Worm (Caenorhabditis elegans) whole organism, early embryonic: Measurements from ENCODE around the gene elo-3.

ENCODE experiments used
- B0310.2 ChIP-seq: sonication (generic microtip); optimal IDR thresholded peaks from 2 replicates; lab custom pipeline; 2016; ENCODE audit warnings: mild to moderate bottlenecking, missing genetic modification characterization, missing compliant biosample characterization
- F13C5.2 ChIP-seq: sonication (generic microtip); optimal IDR thresholded peaks from 2 replicates; lab custom pipeline; 2017; ENCODE audit warnings: mild to moderate bottlenecking, missing genetic modification characterization, inconsistent platforms, missing compliant biosample characterization
- aly-1 ChIP-seq: sonication (generic microtip); optimal IDR thresholded peaks from 2 replicates; lab custom pipeline; 2016; ENCODE audit warnings: missing genetic modification characterization, missing compliant biosample characterization
- ama-1 ChIP-seq: fragments of 150-350 bp; optimal IDR thresholded peaks from 2 replicates; lab custom pipeline; 2014
- ceh-13 ChIP-seq: fragments of 200-800 bp; sonication (Bioruptor generic); optimal IDR thresholded peaks from 2 replicates; lab custom pipeline; 2018; ENCODE audit warnings: mild to moderate bottlenecking, missing genetic modification characterization, missing compliant biosample characterization
- ceh-36 ChIP-seq: sonication (generic microtip); optimal IDR thresholded peaks from 2 replicates; lab custom pipeline; 2016; ENCODE audit warnings: missing genetic modification characterization, inconsistent platforms, missing compliant biosample characterization
- ets-7 ChIP-seq: sonication (generic microtip); optimal IDR thresholded peaks from 2 replicates; lab custom pipeline; 2016; ENCODE audit warnings: missing genotype, missing genetic modification characterization, missing compliant biosample characterization
- flt-1 ChIP-seq: fragments of 200-800 bp; sonication (Bioruptor generic); IDR thresholded peaks from 2 replicates; pipeline ENCODE4 v1.3.6; 2022; ENCODE audit warnings: missing genetic modification characterization, missing compliant biosample characterization
- hmbx-1 ChIP-seq: sonication (generic microtip); optimal IDR thresholded peaks from 2 replicates; lab custom pipeline; 2016; ENCODE audit warnings: mild to moderate bottlenecking, missing genetic modification characterization, missing compliant biosample characterization
- hmg-4 ChIP-seq: fragments of 200-800 bp; sonication (Bioruptor generic); optimal IDR thresholded peaks from 2 replicates; lab custom pipeline; 2018; ENCODE audit warnings: mild to moderate bottlenecking, missing genetic modification characterization, missing compliant biosample characterization
- hnd-1 ChIP-seq: sonication (generic microtip); optimal IDR thresholded peaks from 2 replicates; lab custom pipeline; 2016; ENCODE audit warnings: missing genetic modification characterization, missing compliant biosample characterization
- pes-1 ChIP-seq: fragments of 200-800 bp; sonication (Bioruptor generic); IDR thresholded peaks from 2 replicates; pipeline ENCODE4 v1.3.6; 2022; ENCODE audit warnings: missing genetic modification reagents, missing genetic modification characterization, missing compliant biosample characterization
- scrt-1 ChIP-seq: fragments of 200-800 bp; sonication (Bioruptor generic); IDR thresholded peaks from 2 replicates; pipeline ENCODE4 v1.3.6; 2022; ENCODE audit warnings: missing genetic modification characterization, missing compliant biosample characterization
- sea-1 ChIP-seq: fragments of 200-800 bp; sonication (Bioruptor generic); conservative IDR thresholded peaks from 2 replicates; pipeline ENCODE4 v1.3.6; 2022; ENCODE audit warnings: missing genetic modification characterization, missing compliant biosample characterization
- tbx-11 ChIP-seq: fragments of 200-800 bp; sonication (Bioruptor generic); IDR thresholded peaks from 2 replicates; pipeline ENCODE4 v1.3.6; 2022; ENCODE audit warnings: missing genetic modification characterization, missing compliant biosample characterization
- tbx-37 ChIP-seq: fragments of 200-800 bp; sonication (Bioruptor generic); conservative IDR thresholded peaks from 2 replicates; pipeline ENCODE4 v1.3.6; 2022; ENCODE audit warnings: missing genetic modification reagents, missing genetic modification characterization, missing compliant biosample characterization
- tra-4 ChIP-seq: sonication (generic microtip); optimal IDR thresholded peaks from 2 replicates; lab custom pipeline; 2017; ENCODE audit warnings: missing genetic modification characterization, missing compliant biosample characterization

Gene elo-3

ce11 chrIV:7227072-7227471, 10.4 kb upstream of the elo-3 start, which contains the start of gene R13A1.10:
R13A1.10 (minus strand) TSS chrIV:7227172.
- TF ChIP-seq F13C5.2 (tag; lab: Kevin White, UChicago), result no peak

DNA sequence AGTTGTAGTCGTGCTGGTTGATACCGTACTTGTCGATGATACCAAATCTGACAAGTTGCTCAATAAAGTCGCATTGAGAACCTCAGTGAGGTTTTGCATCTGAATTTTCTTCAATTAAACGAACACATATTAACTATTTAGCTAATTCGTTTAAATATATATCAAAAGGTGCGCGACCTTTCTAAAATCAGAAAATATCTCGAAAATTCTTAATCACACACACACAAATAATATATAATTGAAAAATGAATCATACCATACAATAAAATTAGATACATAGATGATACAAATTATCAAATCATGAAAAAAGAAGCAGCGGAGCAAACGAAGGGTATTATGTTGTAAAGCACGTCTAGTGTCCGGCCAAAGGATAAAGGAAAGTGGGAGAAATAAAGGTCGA, 9.3 kb upstream of the elo-3 start, which contains the start of gene D2024.5:
Gene D2024.5 (minus strand): TSS at position 101 of the 400 bp plus-strand sequence.
- no peak for TF ChIP-seq hmbx-1 (tag; lab: Kevin White, UChicago)
- no peak for TF ChIP-seq ets-7 (tag; lab: Kevin White, UChicago)

ce11 chrIV:7230198-7230597, 7.3 kb upstream of the elo-3 start, which contains the start of gene cap-1:
cap-1 (minus strand) TSS chrIV:7230223.
- peak; percentile 44; the same call in 1 of the 2 replicates for TF ChIP-seq tbx-37 (GFP tag; lab: Robert Waterston, UW)
- TF ChIP-seq hmbx-1 (tag; lab: Kevin White, UChicago), result no peak
- peak; percentile 36 for TF ChIP-seq F13C5.2 (tag; lab: Kevin White, UChicago)

DNA sequence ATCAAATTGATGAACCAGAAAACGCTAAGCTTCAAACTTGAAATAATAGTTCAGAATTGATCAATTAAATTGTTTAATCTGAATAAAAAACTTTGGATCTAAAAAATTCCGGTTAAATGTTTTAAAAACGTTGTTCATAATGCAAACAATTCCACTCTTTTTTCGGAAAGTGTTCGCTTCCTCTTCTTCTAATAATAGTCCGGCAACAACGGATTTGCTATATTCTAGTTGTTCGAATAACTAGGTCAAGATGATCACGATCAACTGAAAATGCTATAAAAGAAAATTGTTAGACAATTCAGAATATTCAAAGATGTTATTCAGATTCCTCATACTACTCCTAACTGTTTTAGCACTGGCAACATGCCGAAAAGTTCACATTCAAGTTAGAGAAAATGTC, 6.6 kb upstream of the elo-3 start, which contains the start of gene D2024.4:
Gene D2024.4 (plus strand): TSS at position 301 of the 400 bp plus-strand sequence.
- TF ChIP-seq sea-1, result no peak
- TF ChIP-seq aly-1 (tag; lab: Kevin White, UChicago), result no peak
- no peak for TF ChIP-seq scrt-1 (GFP tag; lab: Robert Waterston, UW)
- TF ChIP-seq ceh-13 (GFP tag; lab: Kevin White, UChicago), result no peak
- TF ChIP-seq tra-4, result no peak
- no peak for TF ChIP-seq B0310.2 (tag; lab: Kevin White, UChicago)
- no peak for TF ChIP-seq hmg-4 (GFP tag; lab: Kevin White, UChicago)
- TF ChIP-seq ceh-36, result no peak
- TF ChIP-seq pes-1, result no peak
- TF ChIP-seq F13C5.2 (tag; lab: Kevin White, UChicago), result no peak
- no peak for TF ChIP-seq hmbx-1 (tag; lab: Kevin White, UChicago)

DNA sequence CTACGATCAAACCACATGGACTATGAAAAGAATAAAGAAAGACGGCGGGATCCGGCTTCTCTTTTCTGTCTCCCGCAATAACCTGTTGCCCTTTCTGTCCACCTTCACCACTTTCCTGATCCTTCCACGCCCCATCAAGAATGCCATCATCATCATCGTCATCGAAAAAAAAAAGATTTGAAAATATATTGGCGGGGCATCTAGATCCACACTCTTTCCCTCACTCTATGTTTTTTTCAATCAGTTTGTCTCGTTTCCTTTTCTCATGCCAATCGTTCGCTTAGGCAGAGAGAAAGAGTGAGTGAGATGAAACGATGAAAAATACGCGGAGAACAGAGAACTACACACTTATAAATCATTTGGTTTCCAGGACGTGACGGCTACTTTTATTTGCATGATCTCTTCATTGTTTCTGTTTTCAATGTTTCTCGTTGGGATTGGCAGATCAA, 3.9 kb upstream of the elo-3 start:
- TF ChIP-seq ama-1 (lab: Kevin White, UChicago) (no peak), ceh-13 (GFP tag; lab: Kevin White, UChicago) (no peak), ets-7 (tag; lab: Kevin White, UChicago) (no peak), flt-1 (GFP tag; lab: Robert Waterston, UW) (no peak), tbx-11 (GFP tag; lab: Robert Waterston, UW) (no peak), tbx-37 (GFP tag; lab: Robert Waterston, UW) (no peak), B0310.2 (tag; lab: Kevin White, UChicago) (no peak), scrt-1 (GFP tag; lab: Robert Waterston, UW) (no peak), pes-1 (no peak), hmg-4 (GFP tag; lab: Kevin White, UChicago) (no peak), hmbx-1 (tag; lab: Kevin White, UChicago) (no peak), ceh-36 (no peak), aly-1 (tag; lab: Kevin White, UChicago) (no peak), sea-1 (no peak), hnd-1 (tag; lab: Kevin White, UChicago) (no peak), tra-4 (no peak)

ce11 chrIV:7234623-7235022, 2.9 kb upstream of the elo-3 start:
- TF ChIP-seq B0310.2 (tag; lab: Kevin White, UChicago) (no peak), tbx-37 (GFP tag; lab: Robert Waterston, UW) (no peak), hmg-4 (GFP tag; lab: Kevin White, UChicago) (no peak), sea-1 (no peak), flt-1 (GFP tag; lab: Robert Waterston, UW) (no peak), tra-4 (no peak), scrt-1 (GFP tag; lab: Robert Waterston, UW) (no peak), tbx-11 (GFP tag; lab: Robert Waterston, UW) (no peak), F13C5.2 (tag; lab: Kevin White, UChicago) (no peak), ceh-13 (GFP tag; lab: Kevin White, UChicago) (no peak), ets-7 (tag; lab: Kevin White, UChicago) (no peak), aly-1 (tag; lab: Kevin White, UChicago) (no peak), ama-1 (lab: Kevin White, UChicago) (no peak), ceh-36 (no peak), hnd-1 (tag; lab: Kevin White, UChicago) (no peak), pes-1 (no peak), hmbx-1 (tag; lab: Kevin White, UChicago) (no peak)

ce11 chrIV:7235382-7235917, 2.1 kb upstream of the elo-3 start:
- TF ChIP-seq pes-1 (no peak), hmbx-1 (tag; lab: Kevin White, UChicago) (no peak), ets-7 (tag; lab: Kevin White, UChicago) (no peak), aly-1 (tag; lab: Kevin White, UChicago) (no peak), hmg-4 (GFP tag; lab: Kevin White, UChicago) (peak; percentile 73), ceh-36 (no peak), sea-1 (0 out of 2 replicates have a peak, but pooled peaks have one; percentile 7), F13C5.2 (tag; lab: Kevin White, UChicago) (peak; percentile 74), B0310.2 (tag; lab: Kevin White, UChicago) (no peak), hnd-1 (tag; lab: Kevin White, UChicago) (no peak), tra-4 (no peak), tbx-11 (GFP tag; lab: Robert Waterston, UW) (peak; percentile 45; the same call in 1 of the 2 replicates)

ce11 chrIV:7236248-7236772, 1.2 kb upstream of the elo-3 start:
- TF ChIP-seq hmg-4 (GFP tag; lab: Kevin White, UChicago) (no peak), pes-1 (no peak), tbx-37 (GFP tag; lab: Robert Waterston, UW) (no peak), ama-1 (lab: Kevin White, UChicago) (no peak), aly-1 (tag; lab: Kevin White, UChicago) (no peak), F13C5.2 (tag; lab: Kevin White, UChicago) (no peak), scrt-1 (GFP tag; lab: Robert Waterston, UW) (no peak), tra-4 (no peak), tbx-11 (GFP tag; lab: Robert Waterston, UW) (no peak), ceh-13 (GFP tag; lab: Kevin White, UChicago) (no peak), hnd-1 (tag; lab: Kevin White, UChicago) (no peak), sea-1 (no peak), flt-1 (GFP tag; lab: Robert Waterston, UW) (no peak), hmbx-1 (tag; lab: Kevin White, UChicago) (no peak), ceh-36 (no peak), ets-7 (tag; lab: Kevin White, UChicago) (no peak), B0310.2 (tag; lab: Kevin White, UChicago) (no peak)
